Worm (Caenorhabditis elegans): ENCODE results near the gene C50H11.13.

Gene C50H11.13

ce11 chrV:3088768-3089167 lies 17.3 kb upstream of the C50H11.13 start, which contains the start of gene acs-21:
Gene acs-21, plus strand, starts transcription at chrV:3089068.
- no peak for TF ChIP-seq ceh-9 (tag; optimal IDR thresholded peaks at IDR 0.05)
- no peak for TF ChIP-seq fkh-2 (tag; optimal IDR thresholded peaks at IDR 0.05)
- TF ChIP-seq nhr-23 (tag; optimal IDR thresholded peaks at IDR 0.05) = no peak
- TF ChIP-seq nhr-76 (tag; optimal IDR thresholded peaks at IDR 0.05) = no peak
- TF ChIP-seq elt-1 (tag; optimal IDR thresholded peaks at IDR 0.05) = no peak

DNA sequence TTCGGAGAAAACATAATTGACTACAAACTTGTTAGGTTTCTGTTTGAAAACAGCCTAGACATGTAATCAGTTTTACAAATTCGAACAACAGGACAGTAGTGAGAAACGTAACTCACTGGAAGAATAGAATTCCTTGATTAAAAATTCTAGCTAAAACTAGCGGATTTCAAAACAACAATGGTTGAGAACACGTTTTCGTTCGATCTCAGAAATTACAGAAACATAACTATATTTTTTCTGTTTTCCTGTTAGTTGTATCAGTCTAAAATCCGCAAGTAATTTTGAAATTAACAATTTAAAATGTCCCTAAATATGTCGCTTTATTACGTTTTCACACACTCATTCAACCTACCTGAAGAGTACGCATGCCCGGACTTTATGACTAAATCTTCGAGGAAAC lies 14.8 kb upstream of the C50H11.13 start, which contains the start of gene srt-8:
Gene srt-8, plus strand, starts transcription at position 301 of the 400 bp plus-strand sequence.
- no peak for TF ChIP-seq aly-2 (tag; optimal IDR thresholded peaks at IDR 0.05)
- TF ChIP-seq R02D3.7 (tag; optimal IDR thresholded peaks at IDR 0.05) = no peak
- TF ChIP-seq lin-15B (tag; optimal IDR thresholded peaks at IDR 0.05) = no peak
- no peak for TF ChIP-seq ceh-28 (tag; optimal IDR thresholded peaks at IDR 0.05)
- TF ChIP-seq pqm-1 (tag; optimal IDR thresholded peaks at IDR 0.05) = no peak
- no peak for TF ChIP-seq fkh-2 (tag; optimal IDR thresholded peaks at IDR 0.05)
- no peak for TF ChIP-seq ama-1 (optimal IDR thresholded peaks at IDR 0.05)
- TF ChIP-seq ZK546.5 (tag; optimal IDR thresholded peaks at IDR 0.05) = no peak
- no peak for TF ChIP-seq nfya-1 (tag; optimal IDR thresholded peaks at IDR 0.05; ENCODE audit: insufficient read depth)
- no peak for TF ChIP-seq eor-1 (tag; optimal IDR thresholded peaks at IDR 0.05)
- no peak for TF ChIP-seq sea-2 (GFP tag; optimal IDR thresholded peaks at IDR 0.05)
- TF ChIP-seq mdl-1 (tag; optimal IDR thresholded peaks at IDR 0.05) = no peak

DNA sequence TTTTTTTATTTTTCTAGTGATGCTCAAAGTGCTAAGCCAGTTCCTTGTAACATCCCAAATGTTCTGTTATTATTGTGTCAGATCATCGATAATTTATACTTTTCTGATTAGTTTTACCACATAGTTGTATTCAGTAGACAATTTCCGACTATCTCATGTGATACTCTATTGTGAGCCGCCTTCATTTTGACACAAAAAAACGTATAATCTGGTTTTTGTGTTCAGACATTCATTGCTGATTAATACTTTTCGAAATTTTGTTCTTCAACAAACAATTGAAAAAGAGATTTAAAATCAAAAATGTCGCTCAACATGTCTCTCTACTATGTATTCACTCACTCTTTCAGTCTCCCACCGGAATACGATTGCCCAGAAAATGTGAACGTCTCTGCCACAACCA lies 10.0 kb upstream of the C50H11.13 start, which contains the start of gene srt-7:
Gene srt-7, plus strand, starts transcription at position 301 of the 400 bp plus-strand sequence.
- TF ChIP-seq R02D3.7 (tag; optimal IDR thresholded peaks at IDR 0.05) (no peak), nhr-76 (tag; optimal IDR thresholded peaks at IDR 0.05) (no peak), elt-1 (tag; optimal IDR thresholded peaks at IDR 0.05) (no peak), nhr-11 (tag; optimal IDR thresholded peaks at IDR 0.05) (no peak), fos-1 (tag; optimal IDR thresholded peaks at IDR 0.05) (no peak), lin-39 (tag; optimal IDR thresholded peaks at IDR 0.05) (no peak), ceh-16 (tag; optimal IDR thresholded peaks at IDR 0.05) (no peak), lsy-12 (tag; optimal IDR thresholded peaks at IDR 0.05) (no peak), mml-1 (tag; optimal IDR thresholded peaks at IDR 0.05) (no peak), nhr-25 (tag; optimal IDR thresholded peaks at IDR 0.05) (no peak), ZK546.5 (tag; optimal IDR thresholded peaks at IDR 0.05) (no peak), egl-5 (tag; optimal IDR thresholded peaks at IDR 0.05) (no peak), elt-3 (tag; optimal IDR thresholded peaks at IDR 0.05) (no peak), unc-62 (GFP tag; optimal IDR thresholded peaks at IDR 0.05) (no peak), unc-39 (tag; optimal IDR thresholded peaks at IDR 0.05) (no peak), nhr-77 (tag; optimal IDR thresholded peaks at IDR 0.05) (no peak), ceh-28 (tag; optimal IDR thresholded peaks at IDR 0.05) (no peak)

ce11 chrV:3080792-3081191 lies 9.3 kb upstream of the C50H11.13 start, which contains the start of gene srt-5:
Gene srt-5, minus strand, starts transcription at chrV:3080892.
- TF ChIP-seq ama-1 (optimal IDR thresholded peaks at IDR 0.05) (no peak), skn-1 (tag; optimal IDR thresholded peaks at IDR 0.05) (no peak), egl-27 (tag; optimal IDR thresholded peaks at IDR 0.05) (no peak), nhr-237 (tag; optimal IDR thresholded peaks at IDR 0.05) (no peak), mdl-1 (tag; optimal IDR thresholded peaks at IDR 0.05) (no peak), ceh-9 (tag; optimal IDR thresholded peaks at IDR 0.05) (no peak), jun-1 (tag; optimal IDR thresholded peaks at IDR 0.05) (no peak), sea-2 (GFP tag; optimal IDR thresholded peaks at IDR 0.05) (no peak), egl-5 (tag; optimal IDR thresholded peaks at IDR 0.05) (no peak), ceh-28 (tag; optimal IDR thresholded peaks at IDR 0.05) (no peak), aly-2 (tag; optimal IDR thresholded peaks at IDR 0.05) (no peak), pha-4 (tag; optimal IDR thresholded peaks at IDR 0.05) (no peak), unc-62 (GFP tag; optimal IDR thresholded peaks at IDR 0.05) (no peak), nfya-1 (tag; optimal IDR thresholded peaks at IDR 0.05; ENCODE audit: insufficient read depth) (no peak), nhr-25 (tag; optimal IDR thresholded peaks at IDR 0.05) (no peak), ztf-4 (tag; optimal IDR thresholded peaks at IDR 0.05) (no peak), fos-1 (tag; optimal IDR thresholded peaks at IDR 0.05) (no peak)

DNA sequence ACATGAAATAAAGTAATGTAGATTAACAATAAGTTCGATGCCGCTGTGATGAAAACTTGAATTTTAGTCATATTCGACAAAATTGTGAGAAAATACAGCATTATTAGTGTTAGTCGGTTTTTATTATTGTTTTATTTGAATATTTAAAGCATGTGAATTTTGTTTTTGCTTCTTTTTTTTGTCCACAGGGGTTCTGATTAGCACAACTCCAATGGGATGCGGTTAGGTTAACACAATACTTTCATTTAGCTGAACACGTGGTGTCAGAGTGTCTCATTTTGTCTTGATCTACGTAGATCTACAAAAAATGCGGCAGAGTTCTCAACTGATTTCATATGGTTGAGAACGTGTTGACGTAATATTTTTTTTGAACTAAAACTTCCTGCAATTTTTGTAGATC lies 2.3 kb downstream of the C50H11.13 start, which contains the start of gene str-40:
Gene str-40, minus strand, starts transcription at position 101 of the 400 bp plus-strand sequence.
- TF ChIP-seq mdl-1 (tag; optimal IDR thresholded peaks at IDR 0.05) = no peak
- TF ChIP-seq eor-1 (tag; optimal IDR thresholded peaks at IDR 0.05) = no peak
- no peak for TF ChIP-seq aly-2 (tag; optimal IDR thresholded peaks at IDR 0.05)
- no peak for TF ChIP-seq daf-12 (tag; optimal IDR thresholded peaks at IDR 0.05)
- no peak for TF ChIP-seq nhr-76 (tag; optimal IDR thresholded peaks at IDR 0.05)
- no peak for TF ChIP-seq elt-2 (tag; optimal IDR thresholded peaks at IDR 0.05)
- TF ChIP-seq elt-3 (tag; optimal IDR thresholded peaks at IDR 0.05) = no peak

Data from whole organism, L3 larva.